Worm (Caenorhabditis elegans) whole organism, late embryonic: ENCODE results near the gene sri-37.
"Not testable (repeated sequence)": the region's sequence is repeated elsewhere in the genome, so short reads cannot be mapped to it uniquely, and the experiment has no call there.

Experiments
- ceh-18 ChIP-seq: sonication (generic microtip); optimal IDR thresholded peaks from 2 replicates; lab custom pipeline; 2016; ENCODE audit warnings: missing genetic modification characterization, missing compliant biosample characterization
- dve-1 ChIP-seq: sonication (generic microtip); optimal IDR thresholded peaks from 2 replicates; lab custom pipeline; 2017; ENCODE audit warnings: antibody characterized with exemption, mild to moderate bottlenecking, missing genetic modification characterization, missing compliant biosample characterization
- elt-2 ChIP-seq: sonication (generic microtip); optimal IDR thresholded peaks from 2 replicates; lab custom pipeline; 2016; ENCODE audit warnings: missing genetic modification reagents, missing genetic modification characterization, missing compliant biosample characterization
- hlh-30 ChIP-seq: sonication (generic microtip); optimal IDR thresholded peaks from 2 replicates; lab custom pipeline; 2017; ENCODE audit warnings: antibody characterized with exemption, missing genetic modification characterization, missing compliant biosample characterization; ENCODE audit not compliant: insufficient read depth
- nhr-11 ChIP-seq: fragments of 150-350 bp; optimal IDR thresholded peaks from 2 replicates; lab custom pipeline; 2014; ENCODE audit warnings: missing biosample characterization, missing genetic modification characterization
- pha-2 ChIP-seq: sonication (generic microtip); optimal IDR thresholded peaks from 2 replicates; lab custom pipeline; 2017; ENCODE audit warnings: mild to moderate bottlenecking, missing genetic modification characterization, missing compliant biosample characterization
- ref-2 ChIP-seq: sonication (generic microtip); optimal IDR thresholded peaks from 2 replicates; lab custom pipeline; 2016; ENCODE audit warnings: missing genetic modification characterization, missing compliant biosample characterization
- tbx-7 ChIP-seq: sonication (generic microtip); optimal IDR thresholded peaks from 2 replicates; lab custom pipeline; 2016; ENCODE audit warnings: missing genotype, missing genetic modification characterization, missing compliant biosample characterization

The sri-37 gene

ce11 chrII:2672320-2672719, 43.0 kb downstream of the sri-37 start, which contains the start of gene sri-57:
TSS of gene sri-57 (minus strand) at chrII:2672420.
- TF ChIP-seq ceh-18, dve-1, ref-2 (tag; lab: Kevin White, UChicago): not testable (repeated sequence)

ce11 chrII:2673534-2673933, 44.2 kb downstream of the sri-37 start, which contains the start of the genes F22E5.20 and F22E5.1:
TSS of gene F22E5.20 (minus strand) at chrII:2673634.
TSS of gene F22E5.1 (plus strand) at chrII:2673775.
- TF ChIP-seq tbx-7, nhr-11, pha-2 (tag; lab: Kevin White, UChicago): not testable (repeated sequence)

DNA sequence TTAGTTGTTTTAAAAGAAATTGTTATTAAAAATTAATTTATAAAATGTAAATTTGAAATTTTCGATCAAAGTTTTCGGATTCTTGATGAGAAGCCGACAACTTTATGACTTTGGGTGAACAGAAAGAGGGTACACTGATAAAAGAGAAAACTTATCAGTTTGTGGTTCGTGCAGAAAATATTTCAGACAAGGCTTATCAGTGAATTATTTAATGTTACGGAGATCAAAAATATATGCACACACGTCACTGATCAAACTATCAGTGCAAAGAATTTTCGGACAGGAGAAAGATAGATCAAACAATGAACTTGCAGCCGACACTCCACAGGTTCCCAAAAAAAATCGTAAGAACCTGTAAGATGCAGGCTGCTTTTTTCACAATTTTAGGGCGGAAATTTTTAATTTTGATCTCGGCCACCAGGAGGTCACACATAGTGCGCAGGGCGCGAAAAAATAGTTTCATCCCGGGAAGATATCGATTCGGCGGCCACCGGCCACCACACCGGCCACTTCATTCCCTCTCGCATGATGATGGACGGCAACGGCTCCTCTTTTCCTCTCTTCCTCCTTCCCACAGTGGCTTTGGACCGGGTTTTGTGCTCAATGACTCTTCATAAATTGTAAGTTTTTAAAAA, 48.3 kb downstream of the sri-37 start, which contains the start of gene F22E5.17:
Gene F22E5.17, plus strand, starts transcription at position 508 of the 635 bp plus-strand sequence.
- TF ChIP-seq hlh-30 (tag; lab: Kevin White, UChicago): no peak
- peak; percentile 84 for TF ChIP-seq elt-2 (tag; lab: Kevin White, UChicago)
